Worm (Caenorhabditis elegans) whole organism, L2 larva: ENCODE data around the gene nspc-19.
A peak's percentile ranks its signal among the peaks of the same experiment; 100 is the strongest.

Source experiments
- C34F6.9 ChIP-seq: fragments of 150-350 bp; optimal IDR thresholded peaks from 2 replicates; lab custom pipeline; 2014; ENCODE audit warnings: missing biosample characterization, missing genetic modification characterization
- F13H6.1 ChIP-seq: sonication (generic microtip); optimal IDR thresholded peaks from 2 replicates; lab custom pipeline; 2016; ENCODE audit warnings: missing genetic modification characterization, missing compliant biosample characterization
- R02D3.7 ChIP-seq: fragments of 150-350 bp; optimal IDR thresholded peaks from 2 replicates; lab custom pipeline; 2014; ENCODE audit warnings: missing biosample characterization, missing genetic modification characterization
- Y55F3AM.14 ChIP-seq: fragments of 200-800 bp; sonication (Bioruptor generic); optimal IDR thresholded peaks from 2 replicates; lab custom pipeline; 2018; ENCODE audit warnings: mild to moderate bottlenecking, missing genetic modification characterization, missing compliant biosample characterization
- ZK546.5 ChIP-seq: sonication (generic microtip); optimal IDR thresholded peaks from 2 replicates; lab custom pipeline; 2017; ENCODE audit warnings: missing biosample characterization, missing genetic modification characterization
- alr-1 ChIP-seq: fragments of 150-350 bp; optimal IDR thresholded peaks from 2 replicates; lab custom pipeline; 2014; ENCODE audit warnings: missing biosample characterization, missing genetic modification characterization
- aly-2 ChIP-seq: fragments of 150-350 bp; optimal IDR thresholded peaks from 2 replicates; lab custom pipeline; 2014; ENCODE audit warnings: missing biosample characterization, missing genetic modification characterization
- ama-1 ChIP-seq: fragments of 150-350 bp; optimal IDR thresholded peaks from 2 replicates; lab custom pipeline; 2018; ENCODE audit warnings: inconsistent platforms
- blmp-1 ChIP-seq: sonication (generic microtip); optimal IDR thresholded peaks from 2 replicates; lab custom pipeline; 2017; ENCODE audit warnings: missing genetic modification characterization, mild to moderate bottlenecking, missing compliant biosample characterization, antibody characterized with exemption, moderate library complexity; ENCODE audit not compliant: insufficient read depth
- ceh-16 ChIP-seq: fragments of 150-350 bp; optimal IDR thresholded peaks from 2 replicates; lab custom pipeline; 2014; ENCODE audit warnings: missing biosample characterization, missing genetic modification characterization
- ceh-82 ChIP-seq: fragments of 150-350 bp; optimal IDR thresholded peaks from 2 replicates; lab custom pipeline; 2014; ENCODE audit warnings: missing biosample characterization, missing genetic modification characterization
- crh-2 ChIP-seq: sonication (generic microtip); optimal IDR thresholded peaks from 2 replicates; lab custom pipeline; 2017; ENCODE audit warnings: missing biosample characterization, missing genetic modification characterization
- egl-27 ChIP-seq: sonication (generic microtip); optimal IDR thresholded peaks from 3 replicates; lab custom pipeline; 2017; ENCODE audit warnings: missing biosample characterization, missing genetic modification reagents, missing genetic modification characterization
- elt-1 ChIP-seq: fragments of 150-350 bp; optimal IDR thresholded peaks from 2 replicates; lab custom pipeline; 2014; ENCODE audit warnings: missing biosample characterization, missing genetic modification characterization
- fos-1 ChIP-seq: fragments of 150-350 bp; optimal IDR thresholded peaks from 2 replicates; lab custom pipeline; 2014; ENCODE audit warnings: missing biosample characterization, missing genetic modification characterization
- lin-11 ChIP-seq: fragments of 150-350 bp; sonication (generic microtip); optimal IDR thresholded peaks from 2 replicates; lab custom pipeline; 2014; ENCODE audit warnings: missing biosample characterization, missing genetic modification characterization, inconsistent platforms, mixed read lengths
- lin-39 ChIP-seq: fragments of 150-350 bp; optimal IDR thresholded peaks from 2 replicates; lab custom pipeline; 2014; ENCODE audit warnings: missing biosample characterization, missing genetic modification reagents, missing genetic modification characterization
- lsy-2 ChIP-seq, 2 experiments: fragments of 150-350 bp in 1 of 2; sonication (generic microtip) in 1 of 2; optimal IDR thresholded peaks; 2 replicates each; lab custom pipeline; 2014 to 2017; ENCODE audit warnings: missing biosample characterization in 2 of 2, missing genetic modification characterization in 2 of 2
- mab-5 ChIP-seq: fragments of 150-350 bp; optimal IDR thresholded peaks from 2 replicates; lab custom pipeline; 2014; ENCODE audit warnings: missing biosample characterization, missing genetic modification characterization
- nhr-21 ChIP-seq: fragments of 150-350 bp; optimal IDR thresholded peaks from 2 replicates; lab custom pipeline; 2014; ENCODE audit warnings: missing biosample characterization, missing genetic modification characterization
- nhr-23 ChIP-seq: fragments of 150-350 bp; optimal IDR thresholded peaks from 2 replicates; lab custom pipeline; 2014; ENCODE audit warnings: missing biosample characterization, missing genetic modification reagents, missing genetic modification characterization
- nhr-25 ChIP-seq: fragments of 150-350 bp; sonication (generic microtip); optimal IDR thresholded peaks from 3 replicates; lab custom pipeline; 2014; ENCODE audit warnings: missing biosample characterization, missing genetic modification characterization
- sem-4 ChIP-seq: fragments of 150-350 bp; optimal IDR thresholded peaks from 2 replicates; lab custom pipeline; 2014; ENCODE audit warnings: missing biosample characterization, missing genetic modification reagents, missing genetic modification characterization
- sma-3 ChIP-seq: sonication (generic microtip); optimal IDR thresholded peaks from 2 replicates; lab custom pipeline; 2016; ENCODE audit warnings: missing genetic modification reagents, missing genetic modification characterization, missing compliant biosample characterization
- sma-9 ChIP-seq, 2 experiments: fragments of 150-350 bp in 1 of 2; sonication (generic microtip) in 1 of 2; optimal IDR thresholded peaks; 2 replicates each; lab custom pipeline; 2014 to 2016; ENCODE audit warnings: missing genetic modification characterization in 2 of 2, mild to moderate bottlenecking in 1 of 2, missing biosample characterization in 1 of 2, missing compliant biosample characterization in 1 of 2, missing genetic modification reagents in 1 of 2, moderate library complexity in 1 of 2
- unc-39 ChIP-seq: fragments of 150-350 bp; optimal IDR thresholded peaks from 2 replicates; lab custom pipeline; 2014; ENCODE audit warnings: missing biosample characterization, missing genetic modification characterization
- unc-62 ChIP-seq: fragments of 150-350 bp; optimal IDR thresholded peaks from 2 replicates; lab custom pipeline; 2014; ENCODE audit warnings: missing biosample characterization, missing genetic modification reagents, missing genetic modification characterization
- zag-1 ChIP-seq: fragments of 150-350 bp; optimal IDR thresholded peaks from 2 replicates; lab custom pipeline; 2014; ENCODE audit warnings: missing biosample characterization, missing genetic modification characterization
- ztf-1 ChIP-seq: fragments of 200-800 bp; sonication (Bioruptor generic); conservative IDR thresholded peaks from 2 replicates; pipeline ENCODE4 v1.3.6; 2022; ENCODE audit warnings: missing genetic modification characterization, missing compliant biosample characterization
- ztf-4 ChIP-seq: fragments of 150-350 bp; optimal IDR thresholded peaks from 2 replicates; lab custom pipeline; 2014; ENCODE audit warnings: missing biosample characterization, missing genetic modification characterization

nspc-19 gene

ce11 chrX:14575920-14576319, 47.4 kb downstream of the nspc-19 start:
- TF ChIP-seq lsy-2 (tag; optimal IDR thresholded peaks at IDR 0.05; lab: Kevin White, UChicago) (peak in 1 of 2 experiments; percentile 21), sma-3 (GFP tag; lab: Kevin White, UChicago) (peak; percentile 79), egl-27 (tag; lab: Kevin White, UChicago) (peak; percentile 71), elt-1 (tag; lab: Kevin White, UChicago) (peak; percentile 90), sem-4 (peak; percentile 42), blmp-1 (tag; lab: Kevin White, UChicago) (peak; percentile 86), crh-2 (tag; lab: Kevin White, UChicago) (no peak), nhr-25 (tag; lab: Kevin White, UChicago) (peak; percentile 52), nhr-23 (tag; lab: Kevin White, UChicago) (peak; percentile 17), F13H6.1 (tag; lab: Kevin White, UChicago) (no peak), sma-9 (GFP tag; optimal IDR thresholded peaks at IDR 0.05; lab: Kevin White, UChicago) (peak; percentile 87), sma-9 (tag; optimal IDR thresholded peaks at IDR 0.05; lab: Kevin White, UChicago) (no peak), ama-1 (lab: Kevin White, UChicago) (no peak), nhr-21 (peak; percentile 45), alr-1 (tag; lab: Kevin White, UChicago) (no peak), ceh-16 (peak; percentile 99), mab-5 (tag; lab: Kevin White, UChicago) (no peak), ztf-4 (tag; lab: Kevin White, UChicago) (no peak), fos-1 (tag; lab: Kevin White, UChicago) (peak; percentile 79)

ce11 chrX:14577579-14578127, 49.2 kb downstream of the nspc-19 start, which contains the start of gene let-4:
let-4 (plus strand) TSS chrX:14577935.
- TF ChIP-seq lin-11 (tag; lab: Kevin White, UChicago) (no peak), blmp-1 (tag; lab: Kevin White, UChicago) (no peak), F13H6.1 (tag; lab: Kevin White, UChicago) (no peak), nhr-23 (tag; lab: Kevin White, UChicago) (no peak), crh-2 (tag; lab: Kevin White, UChicago) (no peak), nhr-21 (no peak), Y55F3AM.14 (no peak), R02D3.7 (tag; lab: Kevin White, UChicago) (no peak), unc-62 (no peak), aly-2 (no peak), ztf-1 (GFP tag; lab: Robert Waterston, UW) (no peak), ceh-16 (no peak), lin-39 (tag; lab: Kevin White, UChicago) (no peak), ceh-82 (tag; lab: Kevin White, UChicago) (no peak), elt-1 (tag; lab: Kevin White, UChicago) (no peak), unc-39 (no peak), sem-4 (no peak), C34F6.9 (tag; lab: Kevin White, UChicago) (no peak), zag-1 (tag; lab: Kevin White, UChicago) (no peak), ZK546.5 (tag; lab: Kevin White, UChicago) (no peak)
